Worm (Caenorhabditis elegans) whole organism, L3 larva: ENCODE data around the gene elo-7.

Source experiments
- R02D3.7 ChIP-seq: fragments of 150-350 bp; optimal IDR thresholded peaks from 2 replicates; lab custom pipeline; 2014; ENCODE audit warnings: missing biosample characterization, missing genetic modification characterization
- ZK546.5 ChIP-seq: sonication (generic microtip); optimal IDR thresholded peaks from 2 replicates; lab custom pipeline; 2017; ENCODE audit warnings: missing biosample characterization, missing genetic modification characterization
- ama-1 ChIP-seq: fragments of 150-350 bp; optimal IDR thresholded peaks from 2 replicates; lab custom pipeline; 2018
- ceh-82 ChIP-seq: fragments of 150-350 bp; optimal IDR thresholded peaks from 2 replicates; lab custom pipeline; 2014; ENCODE audit warnings: missing biosample characterization, missing genetic modification characterization
- ceh-9 ChIP-seq: sonication (generic microtip); optimal IDR thresholded peaks from 2 replicates; lab custom pipeline; 2018; ENCODE audit warnings: missing biosample characterization, missing genetic modification characterization
- daf-12 ChIP-seq: fragments of 150-350 bp; optimal IDR thresholded peaks from 2 replicates; lab custom pipeline; 2014; ENCODE audit warnings: missing biosample characterization, missing genetic modification reagents, missing genetic modification characterization
- egl-5 ChIP-seq: fragments of 150-350 bp; optimal IDR thresholded peaks from 2 replicates; lab custom pipeline; 2017; ENCODE audit warnings: missing biosample characterization, missing genetic modification reagents, missing genetic modification characterization, inconsistent platforms
- elt-1 ChIP-seq: fragments of 150-350 bp; optimal IDR thresholded peaks from 2 replicates; lab custom pipeline; 2014; ENCODE audit warnings: missing biosample characterization, missing genetic modification characterization
- elt-2 ChIP-seq: sonication (generic microtip); optimal IDR thresholded peaks from 2 replicates; lab custom pipeline; 2016; ENCODE audit warnings: missing genetic modification reagents, mild to moderate bottlenecking, missing genetic modification characterization, missing compliant biosample characterization
- elt-3 ChIP-seq, 3 experiments: fragments of 150-350 bp in 1 of 3; sonication (generic microtip) in 2 of 3; optimal IDR thresholded peaks; 2 replicates in 2 of 3; 4 replicates in 1 of 3; lab custom pipeline; 2014 to 2017; ENCODE audit warnings: missing biosample characterization in 3 of 3, missing genetic modification characterization in 3 of 3
- eor-1 ChIP-seq, 2 experiments: fragments of 150-350 bp; optimal IDR thresholded peaks; 2 replicates each; lab custom pipeline; 2014 to 2018; ENCODE audit warnings: missing biosample characterization in 2 of 2, missing genetic modification characterization in 2 of 2
- fkh-10 ChIP-seq: sonication (generic microtip); optimal IDR thresholded peaks from 2 replicates; lab custom pipeline; 2017; ENCODE audit warnings: missing biosample characterization, missing genetic modification reagents, missing genetic modification characterization
- fkh-2 ChIP-seq: fragments of 150-350 bp; optimal IDR thresholded peaks from 2 replicates; lab custom pipeline; 2014; ENCODE audit warnings: missing biosample characterization, missing genetic modification reagents, missing genetic modification characterization
- fos-1 ChIP-seq: fragments of 150-350 bp; optimal IDR thresholded peaks from 2 replicates; lab custom pipeline; 2014; ENCODE audit warnings: missing biosample characterization, missing genetic modification characterization
- hmg-11 ChIP-seq: sonication (generic microtip); optimal IDR thresholded peaks from 2 replicates; lab custom pipeline; 2016; ENCODE audit warnings: missing genetic modification characterization, missing compliant biosample characterization
- jun-1 ChIP-seq: fragments of 150-350 bp; optimal IDR thresholded peaks from 2 replicates; lab custom pipeline; 2014; ENCODE audit warnings: missing biosample characterization, missing genetic modification reagents, missing genetic modification characterization
- lin-15B ChIP-seq: fragments of 150-350 bp; optimal IDR thresholded peaks from 2 replicates; lab custom pipeline; 2014; ENCODE audit warnings: missing biosample characterization, missing genetic modification characterization
- lin-39 ChIP-seq: fragments of 150-350 bp; optimal IDR thresholded peaks from 2 replicates; lab custom pipeline; 2018; ENCODE audit warnings: missing biosample characterization, missing genetic modification reagents, missing genetic modification characterization
- mml-1 ChIP-seq: fragments of 150-350 bp; sonication (generic microtip); optimal IDR thresholded peaks from 3 replicates; lab custom pipeline; 2014; ENCODE audit warnings: missing biosample characterization, missing genetic modification characterization
- nfya-1 ChIP-seq: sonication (generic microtip); optimal IDR thresholded peaks from 2 replicates; lab custom pipeline; 2017; ENCODE audit warnings: missing genetic modification characterization, mild to moderate bottlenecking, missing compliant biosample characterization, antibody characterized with exemption, moderate library complexity; ENCODE audit not compliant: insufficient read depth
- nhr-12 ChIP-seq: fragments of 150-350 bp; optimal IDR thresholded peaks from 2 replicates; lab custom pipeline; 2014; ENCODE audit warnings: missing biosample characterization, missing genetic modification characterization
- nhr-23 ChIP-seq: fragments of 150-350 bp; optimal IDR thresholded peaks from 2 replicates; lab custom pipeline; 2014; ENCODE audit warnings: missing biosample characterization, missing genetic modification reagents, missing genetic modification characterization
- nhr-237 ChIP-seq: fragments of 150-350 bp; optimal IDR thresholded peaks from 2 replicates; lab custom pipeline; 2014; ENCODE audit warnings: missing biosample characterization, missing genetic modification characterization
- nhr-25 ChIP-seq: sonication (generic microtip); optimal IDR thresholded peaks from 2 replicates; lab custom pipeline; 2017; ENCODE audit warnings: missing biosample characterization, missing genetic modification characterization
- nhr-43 ChIP-seq: sonication (generic microtip); optimal IDR thresholded peaks from 2 replicates; lab custom pipeline; 2016; ENCODE audit warnings: mild to moderate bottlenecking, missing genetic modification characterization, missing compliant biosample characterization; ENCODE audit not compliant: poor library complexity, severe bottlenecking
- nhr-76 ChIP-seq: fragments of 150-350 bp; sonication (generic microtip); optimal IDR thresholded peaks from 5 replicates; lab custom pipeline; 2014; ENCODE audit warnings: missing biosample characterization, missing genetic modification characterization
- nhr-77 ChIP-seq: fragments of 150-350 bp; optimal IDR thresholded peaks from 2 replicates; lab custom pipeline; 2014; ENCODE audit warnings: missing biosample characterization, missing genetic modification characterization
- pha-4 ChIP-seq: fragments of 150-350 bp; optimal IDR thresholded peaks from 2 replicates; lab custom pipeline; 2014; ENCODE audit warnings: missing biosample characterization, missing genetic modification reagents, missing genetic modification characterization
- pqm-1 ChIP-seq: fragments of 150-350 bp; optimal IDR thresholded peaks from 2 replicates; lab custom pipeline; 2017; ENCODE audit warnings: missing biosample characterization, missing genetic modification characterization, inconsistent platforms
- sea-2 ChIP-seq: fragments of 150-350 bp; sonication (generic microtip); optimal IDR thresholded peaks from 4 replicates; lab custom pipeline; 2014; ENCODE audit warnings: missing biosample characterization, missing genetic modification reagents, missing genetic modification characterization
- skn-1 ChIP-seq: fragments of 150-350 bp; optimal IDR thresholded peaks from 2 replicates; lab custom pipeline; 2014; ENCODE audit warnings: missing biosample characterization, missing genetic modification characterization
- snpc-4 ChIP-seq: fragments of 150-350 bp; optimal IDR thresholded peaks from 2 replicates; lab custom pipeline; 2014; ENCODE audit warnings: missing biosample characterization, missing genetic modification characterization
- tbx-2 ChIP-seq: sonication (generic microtip); optimal IDR thresholded peaks from 2 replicates; lab custom pipeline; 2016; ENCODE audit warnings: mild to moderate bottlenecking, missing genetic modification characterization, missing compliant biosample characterization
- unc-39 ChIP-seq: sonication (generic microtip); optimal IDR thresholded peaks from 4 replicates; lab custom pipeline; 2017; ENCODE audit warnings: missing biosample characterization, missing genetic modification characterization
- unc-62 ChIP-seq: fragments of 150-350 bp; sonication (generic microtip); optimal IDR thresholded peaks from 4 replicates; lab custom pipeline; 2014; ENCODE audit warnings: missing biosample characterization, missing genetic modification reagents, missing genetic modification characterization
- zag-1 ChIP-seq: fragments of 150-350 bp; optimal IDR thresholded peaks from 2 replicates; lab custom pipeline; 2014; ENCODE audit warnings: missing biosample characterization, missing genetic modification characterization
- ztf-4 ChIP-seq: fragments of 150-350 bp; optimal IDR thresholded peaks from 2 replicates; lab custom pipeline; 2014; ENCODE audit warnings: missing biosample characterization, missing genetic modification characterization

elo-7 gene

DNA sequence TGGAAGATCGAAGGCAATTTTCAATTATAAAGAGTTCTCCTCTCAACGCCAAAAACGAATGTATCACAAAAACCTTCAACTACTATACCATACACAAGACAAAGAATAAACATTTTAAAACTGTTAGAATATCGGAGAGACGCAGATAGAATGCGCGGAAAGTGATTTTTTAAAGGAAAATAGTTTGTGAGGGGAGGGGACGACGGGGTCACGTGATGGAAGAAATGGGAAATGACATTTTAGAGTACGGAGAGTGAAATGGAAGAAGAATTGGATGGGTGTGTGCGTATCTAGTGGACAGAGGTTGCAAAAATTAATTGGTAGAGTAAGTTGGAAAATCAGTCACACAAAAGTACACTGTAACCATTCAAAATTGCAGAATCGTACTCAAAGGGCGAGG lies 4.6 kb downstream of the elo-7 start:
- TF ChIP-seq nhr-76 (tag; lab: Kevin White, UChicago), result no peak
- peak; percentile 48 for TF ChIP-seq pha-4 (tag; lab: Kevin White, UChicago)
- peak; percentile 85 for TF ChIP-seq nhr-25 (tag; lab: Kevin White, UChicago)
- no peak for TF ChIP-seq nhr-237
- peak; percentile 46 for TF ChIP-seq nhr-23
- TF ChIP-seq snpc-4, result peak; percentile 6

DNA sequence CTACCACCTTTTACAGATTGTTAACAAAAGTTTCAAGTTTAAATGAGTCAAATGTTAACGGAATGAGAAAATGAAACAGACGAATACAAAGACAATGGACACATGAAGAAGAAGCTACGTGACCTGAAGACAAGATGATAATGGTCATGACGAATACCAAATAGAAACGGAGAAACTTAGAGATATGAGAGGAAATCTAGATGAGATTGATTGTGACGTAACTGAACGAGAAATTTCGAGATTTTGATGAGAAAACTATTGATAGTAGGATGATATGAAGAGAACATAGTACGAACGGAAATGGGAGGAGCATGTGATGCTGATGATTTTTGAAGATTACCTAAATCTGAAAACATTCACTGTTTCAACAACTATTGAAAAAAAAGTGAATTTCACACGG lies 5.4 kb downstream of the elo-7 start:
- TF ChIP-seq ceh-82, result no peak
- TF ChIP-seq skn-1 (tag; lab: Kevin White, UChicago), result no peak
- TF ChIP-seq nfya-1 (tag; lab: Kevin White, UChicago), result peak; percentile 9
- TF ChIP-seq nhr-23, result peak; percentile 85
- peak; percentile 66 for TF ChIP-seq nhr-25 (tag; lab: Kevin White, UChicago)
- TF ChIP-seq nhr-43 (tag; lab: Kevin White, UChicago), result peak; percentile 62
- peak in 1 of 3 experiments; percentile 81 for TF ChIP-seq elt-3 (tag; optimal IDR thresholded peaks at IDR 0.05; lab: Kevin White, UChicago)

DNA sequence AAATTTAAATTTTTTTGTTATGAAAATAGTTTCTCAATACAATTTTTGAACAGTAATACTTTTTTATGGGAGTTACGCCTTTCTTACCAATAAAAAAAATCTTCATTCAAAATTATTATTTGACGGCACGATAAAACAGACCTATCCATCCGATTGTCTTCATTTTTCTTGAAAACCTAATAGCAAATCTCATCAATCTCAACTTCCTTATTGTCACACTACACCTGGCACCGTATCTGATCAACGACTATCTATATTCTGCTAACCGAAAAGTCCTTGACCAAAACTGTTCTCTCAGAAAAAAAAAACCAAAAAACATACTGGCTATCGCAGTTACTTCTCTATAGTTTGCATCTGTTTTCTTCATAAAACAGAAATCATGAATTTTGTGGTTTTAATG lies 6.4 kb downstream of the elo-7 start:
- no peak for TF ChIP-seq elt-3 (tag; optimal IDR thresholded peaks at IDR 0.05; lab: Kevin White, UChicago)
- no peak for TF ChIP-seq tbx-2
- no peak for TF ChIP-seq pha-4 (tag; lab: Kevin White, UChicago)
- TF ChIP-seq nhr-23, result peak; percentile 56
- no peak for TF ChIP-seq ceh-82
- peak; percentile 20 for TF ChIP-seq nhr-43 (tag; lab: Kevin White, UChicago)
- TF ChIP-seq elt-1 (tag; lab: Kevin White, UChicago), result peak; percentile 44
- TF ChIP-seq, all 47 proteins: peak for 3

DNA sequence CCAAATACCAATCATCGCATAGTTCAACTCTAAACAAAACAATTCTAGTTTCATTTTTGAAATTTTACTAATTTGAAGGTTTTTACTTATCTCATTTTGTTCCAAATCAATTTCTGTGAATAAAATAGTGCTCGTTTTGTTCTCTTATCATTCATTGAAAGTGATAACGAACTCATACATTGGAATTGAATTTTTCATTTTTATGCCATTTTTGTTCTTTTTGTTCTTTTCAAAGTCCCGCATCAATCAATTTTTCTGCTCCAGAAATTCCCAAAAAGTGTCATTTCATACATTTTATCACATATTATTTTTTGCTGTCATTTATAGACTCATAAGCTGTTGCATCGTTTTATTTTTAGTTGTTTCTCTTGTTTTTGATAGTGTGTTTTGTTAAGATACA lies 7.8 kb downstream of the elo-7 start:
- TF ChIP-seq nhr-76 (tag; lab: Kevin White, UChicago) (no peak), unc-62 (GFP tag; lab: Kevin White, UChicago) (no peak), daf-12 (tag; lab: Kevin White, UChicago) (no peak), ZK546.5 (no peak), nhr-237 (no peak), elt-2 (tag; lab: Kevin White, UChicago) (peak; percentile 79), pqm-1 (tag; lab: Kevin White, UChicago) (peak; percentile 15), ceh-82 (no peak), egl-5 (no peak), nhr-77 (tag; lab: Kevin White, UChicago) (no peak)

DNA sequence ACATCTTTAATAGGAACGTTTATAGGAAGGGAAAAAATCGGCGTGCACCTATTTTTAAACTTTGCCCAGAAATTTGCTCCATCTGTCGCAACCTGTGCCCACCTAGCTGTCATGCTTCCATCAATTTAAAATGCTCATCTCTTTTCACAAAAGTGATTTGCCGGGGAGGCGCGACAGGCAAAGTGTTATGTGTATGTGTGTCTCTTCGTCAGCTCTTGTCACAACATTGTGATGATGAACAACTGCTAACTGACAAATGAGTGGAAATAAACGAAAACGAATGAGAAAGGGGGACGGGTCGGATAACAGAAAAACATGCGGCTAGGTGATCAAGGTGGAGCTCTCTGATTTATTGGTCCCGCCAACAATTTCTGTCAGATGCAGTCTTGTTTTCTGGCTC lies 8.5 kb downstream of the elo-7 start:
- TF ChIP-seq lin-39 (tag; lab: Kevin White, UChicago) (peak; percentile 44), sea-2 (GFP tag; lab: Kevin White, UChicago) (no peak), hmg-11 (tag; lab: Kevin White, UChicago) (no peak), zag-1 (tag; lab: Kevin White, UChicago) (no peak), fos-1 (no peak), lin-15B (no peak), mml-1 (tag; lab: Kevin White, UChicago) (no peak), unc-39 (tag; lab: Kevin White, UChicago) (no peak), fkh-2 (tag; lab: Kevin White, UChicago) (peak; percentile 87), eor-1 (tag; optimal IDR thresholded peaks at IDR 0.05; lab: Kevin White, UChicago) (no peak), pha-4 (tag; lab: Kevin White, UChicago) (no peak), elt-1 (tag; lab: Kevin White, UChicago) (no peak), nhr-12 (tag; lab: Kevin White, UChicago) (no peak), fkh-10 (GFP tag; lab: Kevin White, UChicago) (no peak), ZK546.5 (no peak), R02D3.7 (no peak), skn-1 (tag; lab: Kevin White, UChicago) (no peak), ceh-9 (tag; lab: Kevin White, UChicago) (no peak), nhr-43 (tag; lab: Kevin White, UChicago) (no peak), ztf-4 (tag; lab: Kevin White, UChicago) (no peak), jun-1 (no peak), egl-5 (peak; percentile 69), unc-62 (GFP tag; lab: Kevin White, UChicago) (peak; percentile 47), ama-1 (lab: Kevin White, UChicago) (no peak)
- TF ChIP-seq, all 47 proteins: peak for 4
